Worm (Caenorhabditis elegans): ENCODE data around the gene srg-9.

- no peak for TF ChIP-seq elt-1 (tag; optimal IDR thresholded peaks at IDR 0.05; ENCODE audit: borderline replicate concordance, insufficient read depth)
- TF ChIP-seq blmp-1 (tag; optimal IDR thresholded peaks at IDR 0.05): no peak
- no peak for TF ChIP-seq unc-62 (GFP tag; optimal IDR thresholded peaks at IDR 0.05)
- TF ChIP-seq snpc-4 (tag; optimal IDR thresholded peaks at IDR 0.05): no peak
- TF ChIP-seq mab-5 (tag; optimal IDR thresholded peaks at IDR 0.05): no peak
- TF ChIP-seq pha-4 (tag; optimal IDR thresholded peaks at IDR 0.05): no peak
- no peak for TF ChIP-seq ztf-11 (tag; optimal IDR thresholded peaks at IDR 0.05)
- no peak for TF ChIP-seq lin-32 (GFP tag; optimal IDR thresholded peaks at IDR 0.05)
- TF ChIP-seq sptf-1 (tag; optimal IDR thresholded peaks at IDR 0.05): no peak
These were observed 46.3 kb downstream of the srg-9 start for ce11 chrIII:6210215-6210822.
